Fruit fly (Drosophila melanogaster): ENCODE measurements around the gene Fer1.
A peak's percentile ranks its signal among the peaks of the same experiment; 100 is the strongest.

Fer1 gene

DNA sequence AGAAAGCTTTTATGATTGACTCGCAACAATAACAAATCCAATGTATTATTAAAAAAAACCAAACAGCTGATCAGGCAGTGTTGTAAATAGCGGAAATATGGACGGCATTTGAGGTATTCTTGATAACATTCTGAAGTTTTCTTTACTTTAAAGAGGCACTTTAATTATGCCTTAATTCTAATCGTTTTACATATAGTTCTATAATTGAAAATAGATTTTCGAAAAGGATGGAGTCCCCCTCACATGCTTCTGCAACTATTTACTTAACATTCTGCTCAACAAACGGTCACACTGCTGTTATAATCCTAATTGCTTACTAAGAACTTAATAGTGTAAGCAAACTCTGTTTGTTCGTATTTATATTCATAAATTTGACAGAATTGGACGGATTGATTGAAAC, 8.0 kb upstream of the Fer1 start, which contains the start of gene CG10068 (continued):
- peak; percentile 88 for TF ChIP-seq NfI (GFP tag; optimal IDR thresholded peaks at IDR 0.05)
- peak; percentile 88 for TF ChIP-seq CG10366 (GFP tag; IDR thresholded peaks at IDR 0.05)
- TF ChIP-seq bsh (GFP tag; optimal IDR thresholded peaks at IDR 0.05), result peak; percentile 30 to 91
- TF ChIP-seq CG4820 (GFP tag; optimal IDR thresholded peaks at IDR 0.05), result peak; percentile 84
- TF ChIP-seq CG3407 (GFP tag; optimal IDR thresholded peaks at IDR 0.05), result peak; percentile 79
- no peak for TF ChIP-seq Doc2 (GFP tag; IDR thresholded peaks at IDR 0.05)
- peak; percentile 90 for TF ChIP-seq CG10959 (GFP tag; IDR thresholded peaks at IDR 0.05)
- TF ChIP-seq shn (GFP tag; optimal IDR thresholded peaks at IDR 0.05), result peak; percentile 81
- TF ChIP-seq lab (GFP tag; optimal IDR thresholded peaks at IDR 0.05), result peak; percentile 94
- TF ChIP-seq CG8765 (GFP tag; IDR thresholded peaks at IDR 0.05), result peak; percentile 89
- no peak for TF ChIP-seq CG14860 (GFP tag; IDR thresholded peaks at IDR 0.05; ENCODE audit: partially characterized antibody)
- TF ChIP-seq CG13287 (GFP tag; IDR thresholded peaks at IDR 0.05; ENCODE audit: partially characterized antibody), result peak; percentile 61
- TF ChIP-seq CG2120 (GFP tag; optimal IDR thresholded peaks at IDR 0.05), result peak; percentile 88
- TF ChIP-seq slp2 (GFP tag; optimal IDR thresholded peaks at IDR 0.05), result peak; percentile 86
- peak; percentile 87 for TF ChIP-seq Aef1 (GFP tag; IDR thresholded peaks at IDR 0.05)
- peak; percentile 94 for TF ChIP-seq Awh (GFP tag; IDR thresholded peaks at IDR 0.05)
- TF ChIP-seq ERR (GFP tag; optimal IDR thresholded peaks at IDR 0.05), result peak; percentile 76
- peak; percentile 93 for TF ChIP-seq CG11695 (GFP tag; IDR thresholded peaks at IDR 0.05)
- peak; percentile 64 for TF ChIP-seq scrt (GFP tag; optimal IDR thresholded peaks at IDR 0.05)
- TF ChIP-seq CG16815 (GFP tag; optimal IDR thresholded peaks at IDR 0.05), result peak; percentile 77
- peak; percentile 54 for TF ChIP-seq Hand (GFP tag; optimal IDR thresholded peaks at IDR 0.05)
- peak; percentile 72 for TF ChIP-seq CG9876 (GFP tag; optimal IDR thresholded peaks at IDR 0.05)
- TF ChIP-seq zen (tag; optimal IDR thresholded peaks at IDR 0.05), result peak; percentile 98
- peak; percentile 17; the same call in 1 of the 3 replicates for TF ChIP-seq jigr1 (GFP tag; IDR thresholded peaks at IDR 0.05)
- TF ChIP-seq CG12155 (GFP tag; optimal IDR thresholded peaks at IDR 0.05), result peak; percentile 85
- peak; percentile 91 for TF ChIP-seq CG18476 (GFP tag; optimal IDR thresholded peaks at IDR 0.05)
- TF ChIP-seq zen2 (GFP tag; IDR thresholded peaks at IDR 0.05; ENCODE audit: partially characterized antibody), result 0 out of 3 replicates have a peak, but pooled peaks have one; percentile 6
- TF ChIP-seq CG10431 (GFP tag; optimal IDR thresholded peaks at IDR 0.05), result peak; percentile 30
- peak; percentile 86 for TF ChIP-seq B-H1 (GFP tag; IDR thresholded peaks at IDR 0.05)
- TF ChIP-seq MESR4 (GFP tag; optimal IDR thresholded peaks at IDR 0.05), result peak; percentile 41
- peak; percentile 77 for TF ChIP-seq CG13296 (GFP tag; optimal IDR thresholded peaks at IDR 0.05)
- TF ChIP-seq bbx (GFP tag; IDR thresholded peaks at IDR 0.05; ENCODE audit: partially characterized antibody), result no peak
- peak; percentile 65 for TF ChIP-seq cas (GFP tag; IDR thresholded peaks at IDR 0.05)
- TF ChIP-seq CG1602 (GFP tag; optimal IDR thresholded peaks at IDR 0.05), result peak; percentile 89
- peak; percentile 53; the same call in 1 of the 2 replicates for TF ChIP-seq Adf1 (GFP tag; IDR thresholded peaks at IDR 0.05)
- TF ChIP-seq CG9609 (GFP tag; optimal IDR thresholded peaks at IDR 0.05), result peak; percentile 87
- TF ChIP-seq CG11085 (GFP tag; IDR thresholded peaks at IDR 0.05), result no peak
- TF ChIP-seq Ptx1 (GFP tag; IDR thresholded peaks at IDR 0.05), result peak; percentile 90
- TF ChIP-seq CG7372 (GFP tag; IDR thresholded peaks at IDR 0.05), result peak; percentile 89
- peak; percentile 91 for TF ChIP-seq CG12744 (GFP tag; optimal IDR thresholded peaks at IDR 0.05)
- peak; percentile 84 for TF ChIP-seq HHEX (GFP tag; optimal IDR thresholded peaks at IDR 0.05)
- peak; percentile 87 for TF ChIP-seq CG30403 (GFP tag; optimal IDR thresholded peaks at IDR 0.05)
- TF ChIP-seq CG32767 (GFP tag; IDR thresholded peaks at IDR 0.05), result peak; percentile 81
- peak; percentile 43 for TF ChIP-seq ac (GFP tag; optimal IDR thresholded peaks at IDR 0.05)
- TF ChIP-seq CG18599 (GFP tag; optimal IDR thresholded peaks at IDR 0.05), result peak; percentile 89
- TF ChIP-seq CG8388 (GFP tag; optimal IDR thresholded peaks at IDR 0.05), result peak; percentile 87
- peak; percentile 68 for TF ChIP-seq Neu2 (GFP tag; optimal IDR thresholded peaks at IDR 0.05; ENCODE audit: borderline replicate concordance)
- peak; percentile 88 for TF ChIP-seq CG15601 (tag; optimal IDR thresholded peaks at IDR 0.05)
- TF ChIP-seq CG17328 (GFP tag; IDR thresholded peaks at IDR 0.05), result peak; percentile 96
- TF ChIP-seq z (GFP tag; IDR thresholded peaks at IDR 0.05), result peak; percentile 66; the same call in 2 of the 3 replicates

Data from whole organism, embryonic.